Worm (Caenorhabditis elegans): ENCODE results near the gene C14A4.7.

The C14A4.7 gene

DNA sequence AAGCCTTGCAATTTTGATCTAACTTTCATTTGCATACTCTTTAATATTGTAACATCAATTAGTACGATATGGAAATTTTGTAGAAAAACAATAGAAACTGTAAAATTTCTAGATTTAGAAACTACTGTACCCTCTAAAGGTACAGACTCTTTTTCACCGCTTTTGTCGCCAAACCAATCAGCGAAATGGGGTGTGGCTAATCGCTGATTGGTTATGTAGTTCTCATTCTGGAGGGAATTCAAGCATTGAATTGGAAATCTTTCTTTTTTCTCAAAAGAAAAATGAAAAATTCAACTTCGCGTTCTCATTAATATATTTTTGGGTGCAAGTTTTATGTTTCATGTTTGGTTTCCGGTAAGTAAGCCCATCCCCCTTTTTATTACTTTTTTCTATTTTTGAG, 7.2 kb upstream of the C14A4.7 start:
- no peak for TF ChIP-seq lin-15B (tag; optimal IDR thresholded peaks at IDR 0.05)
- TF ChIP-seq mdl-1 (tag; optimal IDR thresholded peaks at IDR 0.05) = no peak
- TF ChIP-seq unc-62 (GFP tag; optimal IDR thresholded peaks at IDR 0.05) = no peak
- no peak for TF ChIP-seq egl-27 (tag; optimal IDR thresholded peaks at IDR 0.05)
- no peak for TF ChIP-seq nhr-77 (tag; optimal IDR thresholded peaks at IDR 0.05)
- TF ChIP-seq nfya-1 (tag; optimal IDR thresholded peaks at IDR 0.05; ENCODE audit: insufficient read depth) = peak; percentile 81
- no peak for TF ChIP-seq jun-1 (tag; optimal IDR thresholded peaks at IDR 0.05)

ce11 chrII:10602184-10602583, 5.8 kb upstream of the C14A4.7 start, which contains the start of gene srv-2:
srv-2 (minus strand) TSS chrII:10602284.
- TF ChIP-seq eor-1 (tag; optimal IDR thresholded peaks at IDR 0.05) = no peak
- no peak for TF ChIP-seq pqm-1 (tag; optimal IDR thresholded peaks at IDR 0.05)
- no peak for TF ChIP-seq lin-39 (tag; optimal IDR thresholded peaks at IDR 0.05)
- TF ChIP-seq zag-1 (tag; optimal IDR thresholded peaks at IDR 0.05) = no peak
- TF ChIP-seq nhr-76 (tag; optimal IDR thresholded peaks at IDR 0.05) = no peak
- no peak for TF ChIP-seq skn-1 (tag; optimal IDR thresholded peaks at IDR 0.05)
- no peak for TF ChIP-seq lin-15B (tag; optimal IDR thresholded peaks at IDR 0.05)
- TF ChIP-seq ceh-9 (tag; optimal IDR thresholded peaks at IDR 0.05) = no peak
- TF ChIP-seq R02D3.7 (tag; optimal IDR thresholded peaks at IDR 0.05) = no peak
- TF ChIP-seq nhr-43 (tag; optimal IDR thresholded peaks at IDR 0.05; ENCODE audit: poor library complexity, severe bottlenecking) = no peak
- TF ChIP-seq fkh-10 (GFP tag; optimal IDR thresholded peaks at IDR 0.05) = no peak
- no peak for TF ChIP-seq unc-39 (tag; optimal IDR thresholded peaks at IDR 0.05)
- no peak for TF ChIP-seq sea-2 (GFP tag; optimal IDR thresholded peaks at IDR 0.05)
- no peak for TF ChIP-seq nhr-23 (tag; optimal IDR thresholded peaks at IDR 0.05)
- TF ChIP-seq fkh-2 (tag; optimal IDR thresholded peaks at IDR 0.05) = no peak
- TF ChIP-seq nhr-25 (tag; optimal IDR thresholded peaks at IDR 0.05) = no peak
- TF ChIP-seq tbx-2 (tag; optimal IDR thresholded peaks at IDR 0.05) = no peak
- no peak for TF ChIP-seq ama-1 (optimal IDR thresholded peaks at IDR 0.05)

- TF ChIP-seq ama-1 (optimal IDR thresholded peaks at IDR 0.05) (no peak), elt-3 (tag; optimal IDR thresholded peaks at IDR 0.05) (peak; percentile 11 to 84 (median 62)), hmg-11 (tag; optimal IDR thresholded peaks at IDR 0.05) (no peak), ceh-9 (tag; optimal IDR thresholded peaks at IDR 0.05) (no peak), zag-1 (tag; optimal IDR thresholded peaks at IDR 0.05) (no peak), egl-5 (tag; optimal IDR thresholded peaks at IDR 0.05) (no peak), nhr-23 (tag; optimal IDR thresholded peaks at IDR 0.05) (peak; percentile 17), fkh-10 (GFP tag; optimal IDR thresholded peaks at IDR 0.05) (no peak), nhr-28 (tag; optimal IDR thresholded peaks at IDR 0.05) (no peak)
Observed at ce11 chrII:10598970-10599369, 2.6 kb upstream of the C14A4.7 start, which contains the start of gene C14A4.9. C14A4.9 (plus strand) TSS chrII:10599337.

- TF ChIP-seq zag-1 (tag; optimal IDR thresholded peaks at IDR 0.05) (no peak), nhr-11 (tag; optimal IDR thresholded peaks at IDR 0.05) (no peak), ZK546.5 (tag; optimal IDR thresholded peaks at IDR 0.05) (no peak), tbx-2 (tag; optimal IDR thresholded peaks at IDR 0.05) (no peak), unc-39 (tag; optimal IDR thresholded peaks at IDR 0.05) (no peak), nhr-76 (tag; optimal IDR thresholded peaks at IDR 0.05) (no peak), ztf-4 (tag; optimal IDR thresholded peaks at IDR 0.05) (no peak), egl-5 (tag; optimal IDR thresholded peaks at IDR 0.05) (no peak), nhr-237 (tag; optimal IDR thresholded peaks at IDR 0.05) (no peak), nhr-25 (tag; optimal IDR thresholded peaks at IDR 0.05) (no peak), nhr-43 (tag; optimal IDR thresholded peaks at IDR 0.05; ENCODE audit: poor library complexity, severe bottlenecking) (no peak)
Observed at ce11 chrII:10598039-10598438, 1.7 kb upstream of the C14A4.7 start, which contains the start of gene C14A4.8. C14A4.8 (minus strand) TSS chrII:10598139.

ce11 chrII:10594758-10595157, 1.6 kb downstream of the C14A4.7 start, which contains the start of gene C14A4.6:
C14A4.6 (minus strand) TSS chrII:10594776.
- TF ChIP-seq ztf-11 (tag; optimal IDR thresholded peaks at IDR 0.05) = no peak
- no peak for TF ChIP-seq egl-27 (tag; optimal IDR thresholded peaks at IDR 0.05)
- peak; percentile 33 for TF ChIP-seq pha-4 (tag; optimal IDR thresholded peaks at IDR 0.05)
- peak; percentile 70 for TF ChIP-seq pqm-1 (tag; optimal IDR thresholded peaks at IDR 0.05)
- no peak for TF ChIP-seq ztf-4 (tag; optimal IDR thresholded peaks at IDR 0.05)
- no peak for TF ChIP-seq R02D3.7 (tag; optimal IDR thresholded peaks at IDR 0.05)
- peak; percentile 92 for TF ChIP-seq elt-2 (tag; optimal IDR thresholded peaks at IDR 0.05)
- no peak for TF ChIP-seq lsy-12 (tag; optimal IDR thresholded peaks at IDR 0.05)
- TF ChIP-seq ceh-28 (tag; optimal IDR thresholded peaks at IDR 0.05) = no peak
